Fruit fly (Drosophila melanogaster): ENCODE data around the gene RpS20.

dm6 chr3R:20845493-20845892 is 23.5 kb downstream of the RpS20 start:
- TF ChIP-seq psq (optimal IDR thresholded peaks at IDR 0.05) (no peak), pan (optimal IDR thresholded peaks at IDR 0.05) (no peak), CG8478 (optimal IDR thresholded peaks at IDR 0.05) (no peak), EcR (GFP tag; optimal IDR thresholded peaks at IDR 0.05) (no peak), Dll (optimal IDR thresholded peaks at IDR 0.05) (no peak)
